Fruit fly (Drosophila melanogaster) whole organism, embryonic: ENCODE measurements around the gene Trf5.

ENCODE experiments used
- CG11696 ChIP-seq: fragments of 200-800 bp; sonication (Bioruptor generic); IDR thresholded peaks from 2 replicates; pipeline ENCODE4 v1.3.6; 2022; ENCODE audit warnings: missing biosample characterization, missing genetic modification characterization
- CG17186 ChIP-seq: fragments of 200-800 bp; sonication (Bioruptor generic); optimal IDR thresholded peaks from 3 replicates; lab custom pipeline; 2017; ENCODE audit warnings: missing biosample characterization, missing genetic modification reagents, missing genetic modification characterization
- CG17385 ChIP-seq: fragments of 200-800 bp; sonication (Bioruptor generic); optimal IDR thresholded peaks from 3 replicates; lab custom pipeline; 2018; ENCODE audit warnings: missing biosample characterization, mild to moderate bottlenecking, missing genetic modification characterization
- CG7928 ChIP-seq: fragments of 200-800 bp; sonication (Bioruptor generic); optimal IDR thresholded peaks from 2 replicates; lab custom pipeline; 2017; ENCODE audit warnings: missing biosample characterization, mild to moderate bottlenecking, missing genetic modification characterization
- CG9215 ChIP-seq: fragments of 200-800 bp; sonication (Bioruptor generic); IDR thresholded peaks from 2 replicates; pipeline ENCODE4 v1.3.6; 2022; ENCODE audit warnings: missing biosample characterization, missing genetic modification characterization
- CTCF ChIP-seq: fragments of 200-800 bp; sonication (Bioruptor generic); optimal IDR thresholded peaks from 2 replicates; lab custom pipeline; 2017; ENCODE audit warnings: missing biosample characterization, mild to moderate bottlenecking, missing genetic modification characterization, moderate library complexity
- Gug ChIP-seq: fragments of 200-800 bp; sonication (Bioruptor generic); IDR thresholded peaks from 4 replicates; pipeline ENCODE4 v1.3.6; 2022; ENCODE audit warnings: missing biosample characterization, missing genetic modification characterization
- TFAM ChIP-seq: fragments of 200-800 bp; sonication (Bioruptor generic); optimal IDR thresholded peaks from 2 replicates; lab custom pipeline; 2017; ENCODE audit warnings: missing biosample characterization, missing genetic modification characterization, inconsistent platforms
- lbe ChIP-seq: fragments of 200-800 bp; sonication (Bioruptor generic); optimal IDR thresholded peaks from 2 replicates; lab custom pipeline; 2016; ENCODE audit warnings: missing biosample characterization, mild to moderate bottlenecking, missing genetic modification characterization
- pnt ChIP-seq: fragments of 200-800 bp; sonication (Bioruptor generic); optimal IDR thresholded peaks from 3 replicates; lab custom pipeline; 2016; ENCODE audit warnings: missing biosample characterization, missing genetic modification characterization
- sens ChIP-seq: fragments of 200-800 bp; sonication (Bioruptor generic); peaks from one replicate; lab custom pipeline; 2016; ENCODE audit warnings: missing biosample characterization, missing genetic modification characterization
- sisA ChIP-seq: fragments of 200-800 bp; sonication (Bioruptor generic); IDR thresholded peaks from 2 replicates; pipeline ENCODE4 v1.3.6; 2022; ENCODE audit warnings: missing biosample characterization, missing genetic modification characterization

DNA sequence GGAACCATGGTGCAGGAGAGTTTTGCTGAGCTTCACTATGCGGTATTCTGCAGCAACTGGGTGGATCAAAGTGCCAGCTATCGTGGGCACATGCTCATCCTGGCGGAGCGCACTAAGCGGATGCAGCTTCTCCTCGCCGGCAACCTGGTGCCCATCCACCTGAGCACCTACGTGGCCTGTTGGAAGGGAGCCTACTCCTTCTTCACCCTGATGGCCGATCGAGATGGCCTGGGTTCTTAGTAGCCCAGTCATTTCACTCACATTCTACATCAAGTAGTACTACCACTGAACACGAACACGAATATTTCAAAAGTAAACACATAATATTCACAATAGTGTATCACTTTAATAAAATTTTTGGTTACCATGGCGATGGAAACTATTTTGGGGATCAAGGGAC is 41.1 kb downstream of the Trf5 start, which contains the start of gene Prosbeta4R2:
- TF ChIP-seq sisA (GFP tag; lab: Robert Waterston, UW) = no peak
- no peak for TF ChIP-seq TFAM (GFP tag; lab: Kevin White, UChicago)
- no peak for TF ChIP-seq CG11696
- TF ChIP-seq CG17186 = no peak
- no peak for TF ChIP-seq CG7928 (GFP tag; lab: Kevin White, UChicago)
- no peak for TF ChIP-seq CTCF (GFP tag; lab: Kevin White, UChicago)
- no peak for TF ChIP-seq CG9215 (GFP tag; lab: Robert Waterston, UW)
- TF ChIP-seq lbe (GFP tag; lab: Kevin White, UChicago) = no peak
- no peak for TF ChIP-seq sens (GFP tag; lab: Kevin White, UChicago)
- no peak for TF ChIP-seq CG17385
- no peak for TF ChIP-seq pnt (GFP tag; lab: Kevin White, UChicago)
- no peak for TF ChIP-seq Gug (GFP tag; lab: Robert Waterston, UW)
